Worm (Caenorhabditis elegans) whole organism, L4 larva: ENCODE measurements around the gene Y39B6A.30.

Experiments
- F10B5.3 ChIP-seq: sonication (generic microtip); optimal IDR thresholded peaks from 2 replicates; lab custom pipeline; 2016; ENCODE audit warnings: mild to moderate bottlenecking, missing genetic modification characterization, missing compliant biosample characterization
- F49E8.2 ChIP-seq: sonication (generic microtip); optimal IDR thresholded peaks from 2 replicates; lab custom pipeline; 2016; ENCODE audit warnings: missing compliant biosample characterization, mild to moderate bottlenecking, missing genetic modification characterization, borderline replicate concordance
- T20F7.1 ChIP-seq: fragments of 200-800 bp; sonication (Bioruptor generic); optimal IDR thresholded peaks from 2 replicates; lab custom pipeline; 2018; ENCODE audit warnings: mild to moderate bottlenecking, missing genetic modification characterization, missing compliant biosample characterization
- Y48G9A.11 ChIP-seq: fragments of 200-800 bp; sonication (Bioruptor generic); IDR thresholded peaks from 2 replicates; pipeline ENCODE4 v1.3.6; 2022; ENCODE audit warnings: missing genetic modification reagents, missing genetic modification characterization, missing compliant biosample characterization
- Y75B8A.6 ChIP-seq: fragments of 200-800 bp; sonication (Bioruptor generic); IDR thresholded peaks from 2 replicates; pipeline ENCODE4 v1.3.6; 2022; ENCODE audit warnings: missing genetic modification reagents, missing genetic modification characterization, missing compliant biosample characterization
- aha-1 ChIP-seq: fragments of 150-350 bp; peaks from one replicate; lab custom pipeline; 2014; ENCODE audit warnings: missing biosample characterization, missing genetic modification characterization
- aly-2 ChIP-seq: sonication (generic microtip); optimal IDR thresholded peaks from 2 replicates; lab custom pipeline; 2018; ENCODE audit warnings: missing biosample characterization, missing genetic modification characterization
- ceh-32 ChIP-seq: sonication (generic microtip); optimal IDR thresholded peaks from 2 replicates; lab custom pipeline; 2016; ENCODE audit warnings: mild to moderate bottlenecking, missing genetic modification characterization, missing compliant biosample characterization; ENCODE audit not compliant: poor library complexity
- ceh-62 ChIP-seq: sonication (generic microtip); optimal IDR thresholded peaks from 2 replicates; lab custom pipeline; 2017; ENCODE audit warnings: missing biosample characterization, missing genetic modification characterization
- ceh-82 ChIP-seq: sonication (generic microtip); optimal IDR thresholded peaks from 2 replicates; lab custom pipeline; 2017; ENCODE audit warnings: missing biosample characterization, missing genetic modification characterization
- ces-1 ChIP-seq: fragments of 150-350 bp; sonication (generic microtip); optimal IDR thresholded peaks from 4 replicates; lab custom pipeline; 2014; ENCODE audit warnings: missing biosample characterization, missing genetic modification reagents, missing genetic modification characterization
- daf-16 ChIP-seq, 3 experiments: sonication (generic microtip); optimal IDR thresholded peaks; 2 replicates each; lab custom pipeline; 2016 to 2017; ENCODE audit warnings: missing genetic modification characterization in 3 of 3, missing genetic modification reagents in 3 of 3, mild to moderate bottlenecking in 2 of 3, missing compliant biosample characterization in 2 of 3, missing biosample characterization in 1 of 3, moderate library complexity in 1 of 3
- dmd-6 ChIP-seq: fragments of 200-800 bp; sonication (Bioruptor generic); IDR thresholded peaks from 2 replicates; pipeline ENCODE4 v1.3.6; 2022; ENCODE audit warnings: missing genetic modification reagents, missing genetic modification characterization, missing compliant biosample characterization
- dmd-8 ChIP-seq: fragments of 200-800 bp; sonication (Bioruptor generic); IDR thresholded peaks from 2 replicates; pipeline ENCODE4 v1.3.6; 2022; ENCODE audit warnings: missing genetic modification characterization, missing compliant biosample characterization
- dmd-9 ChIP-seq: fragments of 200-800 bp; sonication (Bioruptor generic); IDR thresholded peaks from 2 replicates; pipeline ENCODE4 v1.3.6; 2022; ENCODE audit warnings: missing genetic modification reagents, missing genetic modification characterization, missing compliant biosample characterization
- dve-1 ChIP-seq: sonication (generic microtip); optimal IDR thresholded peaks from 2 replicates; lab custom pipeline; 2017; ENCODE audit warnings: antibody characterized with exemption, mild to moderate bottlenecking, missing genetic modification characterization, missing compliant biosample characterization; ENCODE audit not compliant: insufficient read depth
- egl-27 ChIP-seq: sonication (generic microtip); optimal IDR thresholded peaks from 3 replicates; lab custom pipeline; 2017; ENCODE audit warnings: missing biosample characterization, missing genetic modification reagents, missing genetic modification characterization
- gei-8 ChIP-seq: fragments of 200-800 bp; sonication (Bioruptor generic); optimal IDR thresholded peaks from 2 replicates; lab custom pipeline; 2018; ENCODE audit warnings: mild to moderate bottlenecking, missing genetic modification characterization, missing compliant biosample characterization
- hlh-11 ChIP-seq: fragments of 200-800 bp; sonication (Bioruptor generic); optimal IDR thresholded peaks from 2 replicates; lab custom pipeline; 2018; ENCODE audit warnings: mild to moderate bottlenecking, missing genetic modification characterization, missing compliant biosample characterization
- hlh-30 ChIP-seq: sonication (generic microtip); optimal IDR thresholded peaks from 2 replicates; lab custom pipeline; 2017; ENCODE audit warnings: antibody characterized with exemption, mild to moderate bottlenecking, missing genetic modification characterization, missing compliant biosample characterization; ENCODE audit not compliant: insufficient read depth
- jun-1 ChIP-seq: fragments of 150-350 bp; optimal IDR thresholded peaks from 2 replicates; lab custom pipeline; 2014; ENCODE audit warnings: missing biosample characterization, missing genetic modification reagents, missing genetic modification characterization
- lin-38 ChIP-seq: fragments of 200-800 bp; sonication (Bioruptor generic); IDR thresholded peaks from 2 replicates; pipeline ENCODE4 v1.3.6; 2022; ENCODE audit warnings: missing genetic modification reagents, missing genetic modification characterization, missing compliant biosample characterization
- lir-3 ChIP-seq: sonication (generic microtip); optimal IDR thresholded peaks from 2 replicates; lab custom pipeline; 2016; ENCODE audit warnings: mild to moderate bottlenecking, missing genetic modification characterization, missing compliant biosample characterization
- madf-9 ChIP-seq: fragments of 200-800 bp; sonication (Bioruptor generic); conservative IDR thresholded peaks from 2 replicates; pipeline ENCODE4 v1.3.6; 2022; ENCODE audit warnings: missing genetic modification reagents, missing genetic modification characterization, missing compliant biosample characterization
- mdl-1 ChIP-seq, 2 experiments: fragments of 150-350 bp in 1 of 2; sonication (generic microtip) in 1 of 2; optimal IDR thresholded peaks; 2 replicates each; lab custom pipeline; 2014 to 2017; ENCODE audit warnings: missing biosample characterization in 2 of 2, missing genetic modification characterization in 2 of 2
- mes-2 ChIP-seq: sonication (generic microtip); optimal IDR thresholded peaks from 2 replicates; lab custom pipeline; 2016; ENCODE audit warnings: missing genotype, mild to moderate bottlenecking, missing genetic modification characterization, missing compliant biosample characterization; ENCODE audit not compliant: poor library complexity, severe bottlenecking
- mxl-3 ChIP-seq: fragments of 200-800 bp; sonication (Bioruptor generic); optimal IDR thresholded peaks from 2 replicates; lab custom pipeline; 2018; ENCODE audit warnings: mild to moderate bottlenecking, missing genetic modification characterization, missing compliant biosample characterization
- nhr-237 ChIP-seq: sonication (generic microtip); optimal IDR thresholded peaks from 2 replicates; lab custom pipeline; 2017; ENCODE audit warnings: missing biosample characterization, missing genetic modification characterization
- nhr-28 ChIP-seq: fragments of 150-350 bp; optimal IDR thresholded peaks from 2 replicates; lab custom pipeline; 2014; ENCODE audit warnings: missing biosample characterization, missing genetic modification characterization
- nhr-76 ChIP-seq: fragments of 150-350 bp; optimal IDR thresholded peaks from 2 replicates; lab custom pipeline; 2014; ENCODE audit warnings: missing biosample characterization, missing genetic modification characterization
- pqm-1 ChIP-seq: sonication (generic microtip); optimal IDR thresholded peaks from 2 replicates; lab custom pipeline; 2017; ENCODE audit warnings: missing biosample characterization, missing genetic modification characterization
- snpc-1.2 ChIP-seq: fragments of 200-800 bp; sonication (Bioruptor generic); IDR thresholded peaks from 2 replicates; pipeline ENCODE4 v1.3.6; 2022; ENCODE audit warnings: missing genetic modification reagents, missing genetic modification characterization, missing compliant biosample characterization
- snpc-4 ChIP-seq: fragments of 150-350 bp; optimal IDR thresholded peaks from 2 replicates; lab custom pipeline; 2014; ENCODE audit warnings: missing biosample characterization, missing genetic modification characterization
- spr-1 ChIP-seq: sonication (generic microtip); optimal IDR thresholded peaks from 2 replicates; lab custom pipeline; 2016; ENCODE audit warnings: mild to moderate bottlenecking, missing genetic modification characterization, missing compliant biosample characterization
- spr-3 ChIP-seq: fragments of 200-800 bp; sonication (Bioruptor generic); optimal IDR thresholded peaks from 2 replicates; lab custom pipeline; 2018; ENCODE audit warnings: mild to moderate bottlenecking, missing genetic modification characterization, missing compliant biosample characterization
- unc-130 ChIP-seq: sonication (generic microtip); optimal IDR thresholded peaks from 2 replicates; lab custom pipeline; 2016; ENCODE audit warnings: missing genetic modification reagents, missing genetic modification characterization, missing compliant biosample characterization
- unc-39 ChIP-seq: sonication (generic microtip); optimal IDR thresholded peaks from 2 replicates; lab custom pipeline; 2017; ENCODE audit warnings: missing biosample characterization, missing genetic modification characterization
- unc-62 ChIP-seq, 3 experiments: fragments of 150-350 bp in 1 of 3; sonication (generic microtip); optimal IDR thresholded peaks in 2 of 3; peaks in 1 of 3; 1 replicate in 1 of 3; 2 replicates in 2 of 3; lab custom pipeline; 2014 to 2017; ENCODE audit warnings: missing biosample characterization in 3 of 3, missing genetic modification characterization in 3 of 3, missing genetic modification reagents in 3 of 3, missing genotype in 1 of 3
- vab-7 ChIP-seq: fragments of 200-800 bp; sonication (Bioruptor generic); IDR thresholded peaks from 2 replicates; pipeline ENCODE4 v1.3.6; 2022; ENCODE audit warnings: missing genetic modification reagents, missing genetic modification characterization, missing compliant biosample characterization
- zag-1 ChIP-seq: fragments of 150-350 bp; optimal IDR thresholded peaks from 2 replicates; lab custom pipeline; 2014; ENCODE audit warnings: missing biosample characterization, missing genetic modification characterization

Gene Y39B6A.30

ce11 chrV:18967479-18968056, 46.8 kb upstream of the Y39B6A.30 start, which contains the start of gene Y39B6A.43 (continued):
- TF ChIP-seq snpc-4 (tag; lab: Kevin White, UChicago): no peak
- TF ChIP-seq F10B5.3 (tag; lab: Kevin White, UChicago): peak; percentile 69
- TF ChIP-seq ceh-82: no peak
- TF ChIP-seq vab-7: peak; percentile 83
- TF ChIP-seq ceh-32: peak; percentile 31
- TF ChIP-seq egl-27: no peak
- TF ChIP-seq zag-1 (tag; lab: Kevin White, UChicago): peak; percentile 60
- TF ChIP-seq ceh-62 (tag; lab: Kevin White, UChicago): no peak
- peak; percentile 86 for TF ChIP-seq snpc-1.2 (GFP tag; lab: Robert Waterston, UW)

ce11 chrV:18969590-18970105, 44.7 kb upstream of the Y39B6A.30 start, which contains the start of gene Y39B6A.42:
Gene Y39B6A.42, minus strand, starts transcription at chrV:18969640.
- TF ChIP-seq Y75B8A.6: no peak
- TF ChIP-seq F49E8.2 (tag; lab: Kevin White, UChicago): peak; percentile 13
- TF ChIP-seq lin-38: peak; percentile 37; the same call in 1 of the 2 replicates

- TF ChIP-seq ces-1 (GFP tag; lab: Kevin White, UChicago) (no peak), mdl-1 (tag; optimal IDR thresholded peaks at IDR 0.05; lab: Kevin White, UChicago) (no peak), dmd-8 (GFP tag; lab: Robert Waterston, UW) (no peak), daf-16 (GFP tag; optimal IDR thresholded peaks at IDR 0.05; lab: Kevin White, UChicago) (no peak), daf-16 (tag; optimal IDR thresholded peaks at IDR 0.05; lab: Kevin White, UChicago) (peak; percentile 61)
Observed at ce11 chrV:18976539-18976938, 37.8 kb upstream of the Y39B6A.30 start.

- no peak for TF ChIP-seq mdl-1 (tag; optimal IDR thresholded peaks at IDR 0.05; lab: Kevin White, UChicago)
- no peak for TF ChIP-seq mes-2 (tag; lab: Kevin White, UChicago)
- no peak for TF ChIP-seq nhr-237 (tag; lab: Kevin White, UChicago)
- no peak for TF ChIP-seq Y48G9A.11
- TF ChIP-seq ceh-82: no peak
- TF ChIP-seq madf-9 (GFP tag; lab: Robert Waterston, UW): no peak
- no peak for TF ChIP-seq spr-1 (tag; lab: Kevin White, UChicago)
- TF ChIP-seq unc-62 (GFP tag; optimal IDR thresholded peaks at IDR 0.05 in 1 of 2; lab: Kevin White, UChicago): no peak
- TF ChIP-seq unc-62 (tag; optimal IDR thresholded peaks at IDR 0.05; lab: Kevin White, UChicago): no peak
- TF ChIP-seq hlh-30 (tag; lab: Kevin White, UChicago): no peak
- no peak for TF ChIP-seq lir-3 (tag; lab: Kevin White, UChicago)
- no peak for TF ChIP-seq jun-1
Observed at ce11 chrV:18977876-18978275, 36.5 kb upstream of the Y39B6A.30 start, which contains the start of gene Y39B6A.41. Gene Y39B6A.41, minus strand, starts transcription at chrV:18977976.

ce11 chrV:18978301-18978700, 36.1 kb upstream of the Y39B6A.30 start:
- TF ChIP-seq mxl-3 (GFP tag; lab: Kevin White, UChicago): no peak
- no peak for TF ChIP-seq aha-1
- peak; percentile 0 for TF ChIP-seq nhr-28 (tag; lab: Kevin White, UChicago)
- TF ChIP-seq gei-8 (GFP tag; lab: Kevin White, UChicago): no peak
- no peak for TF ChIP-seq aly-2 (tag; lab: Kevin White, UChicago)
- no peak for TF ChIP-seq spr-1 (tag; lab: Kevin White, UChicago)
- TF ChIP-seq snpc-1.2 (GFP tag; lab: Robert Waterston, UW): no peak
- peak; percentile 45; the same call in 1 of the 2 replicates for TF ChIP-seq dmd-6 (GFP tag; lab: Robert Waterston, UW)
- no peak for TF ChIP-seq ces-1 (GFP tag; lab: Kevin White, UChicago)
- TF ChIP-seq dmd-9 (GFP tag; lab: Robert Waterston, UW): no peak
- no peak for TF ChIP-seq unc-39 (tag; lab: Kevin White, UChicago)
- TF ChIP-seq hlh-11 (tag; lab: Kevin White, UChicago): peak; percentile 28
- TF ChIP-seq pqm-1 (tag; lab: Kevin White, UChicago): peak; percentile 45
- no peak for TF ChIP-seq nhr-76 (tag; lab: Kevin White, UChicago)
- peak; percentile 25 for TF ChIP-seq dve-1 (tag; lab: Kevin White, UChicago)
- no peak for TF ChIP-seq Y75B8A.6
- TF ChIP-seq spr-3: no peak
- no peak for TF ChIP-seq Y48G9A.11
- no peak for TF ChIP-seq unc-130 (GFP tag; lab: Kevin White, UChicago)
- no peak for TF ChIP-seq daf-16 (GFP tag; optimal IDR thresholded peaks at IDR 0.05; lab: Kevin White, UChicago)
- peak; percentile 65 for TF ChIP-seq daf-16 (tag; optimal IDR thresholded peaks at IDR 0.05; lab: Kevin White, UChicago)
- no peak for TF ChIP-seq T20F7.1 (GFP tag; lab: Kevin White, UChicago)
- TF ChIP-seq zag-1 (tag; lab: Kevin White, UChicago): no peak
- no peak for TF ChIP-seq unc-62 (GFP tag; optimal IDR thresholded peaks at IDR 0.05 in 1 of 2; lab: Kevin White, UChicago)
- TF ChIP-seq unc-62 (tag; optimal IDR thresholded peaks at IDR 0.05; lab: Kevin White, UChicago): no peak
